Worm (Caenorhabditis elegans): Measurements from ENCODE around the gene C41G6.12.

ce11 chrV:15221330-15221729 lies 13.7 kb upstream of the C41G6.12 start, which contains the start of gene irld-25:
- TF ChIP-seq rnt-1 (tag; optimal IDR thresholded peaks at IDR 0.05), result no peak
- no peak for TF ChIP-seq ceh-9 (tag; optimal IDR thresholded peaks at IDR 0.05)
- no peak for TF ChIP-seq K02D7.2 (tag; optimal IDR thresholded peaks at IDR 0.05)
- no peak for TF ChIP-seq K09A11.1 (tag; optimal IDR thresholded peaks at IDR 0.05; ENCODE audit: insufficient read depth)
- no peak for TF ChIP-seq hlh-13 (GFP tag; optimal IDR thresholded peaks at IDR 0.05)
- TF ChIP-seq dve-1 (tag; optimal IDR thresholded peaks at IDR 0.05), result no peak
- TF ChIP-seq ama-1 (optimal IDR thresholded peaks at IDR 0.05), result no peak
- no peak for TF ChIP-seq ref-2 (tag; optimal IDR thresholded peaks at IDR 0.05)
- no peak for TF ChIP-seq pqm-1 (tag; optimal IDR thresholded peaks at IDR 0.05)
- TF ChIP-seq che-1 (tag; optimal IDR thresholded peaks at IDR 0.05), result no peak

All from whole organism, late embryonic.